Fruit fly (Drosophila melanogaster) whole organism, prepupa: ENCODE results near the gene boil.

ENCODE experiments used
- CG10631 ChIP-seq: fragments of 200-800 bp; sonication (Bioruptor generic); optimal IDR thresholded peaks from 2 replicates; lab custom pipeline; 2016; ENCODE audit warnings: missing biosample characterization, missing genetic modification characterization
- CG11294 ChIP-seq: fragments of 200-800 bp; sonication (Bioruptor generic); IDR thresholded peaks from 2 replicates; pipeline ENCODE4 v1.3.6; 2022; ENCODE audit warnings: missing biosample characterization, missing genetic modification characterization
- CG11762 ChIP-seq: fragments of 200-800 bp; sonication (Bioruptor generic); optimal IDR thresholded peaks from 3 replicates; lab custom pipeline; 2016; ENCODE audit warnings: missing biosample characterization, missing genetic modification characterization; ENCODE audit not compliant: insufficient read depth
- CG11902 ChIP-seq: fragments of 200-800 bp; sonication (Bioruptor generic); optimal IDR thresholded peaks from 3 replicates; lab custom pipeline; 2016; ENCODE audit warnings: missing biosample characterization, missing genetic modification characterization
- CG15336 ChIP-seq: fragments of 200-800 bp; sonication (Bioruptor generic); IDR thresholded peaks from 2 replicates; pipeline ENCODE4 v1.3.6; 2022; ENCODE audit warnings: missing biosample characterization, missing genetic modification characterization
- CG16779 ChIP-seq: fragments of 200-800 bp; sonication (Bioruptor generic); optimal IDR thresholded peaks from 3 replicates; lab custom pipeline; 2017; ENCODE audit warnings: missing biosample characterization, mild to moderate bottlenecking, missing genetic modification characterization
- CG3032 ChIP-seq: fragments of 200-800 bp; optimal IDR thresholded peaks from 2 replicates; lab custom pipeline; 2019; ENCODE audit warnings: missing biosample characterization, mild to moderate bottlenecking, missing genetic modification characterization, moderate library complexity
- CG31627 ChIP-seq: fragments of 200-800 bp; sonication (Bioruptor generic); optimal IDR thresholded peaks from 3 replicates; lab custom pipeline; 2016; ENCODE audit warnings: missing biosample characterization, missing genetic modification characterization
- CG34406 ChIP-seq: fragments of 200-800 bp; sonication (Bioruptor generic); optimal IDR thresholded peaks from 3 replicates; lab custom pipeline; 2016; ENCODE audit warnings: missing biosample characterization, missing genetic modification characterization
- CG3919 ChIP-seq: fragments of 200-800 bp; sonication (Bioruptor generic); optimal IDR thresholded peaks from 3 replicates; lab custom pipeline; 2016; ENCODE audit warnings: missing biosample characterization, missing genetic modification characterization
- CG4318 ChIP-seq: fragments of 200-800 bp; sonication (Bioruptor generic); optimal IDR thresholded peaks from 3 replicates; lab custom pipeline; 2017; ENCODE audit warnings: missing biosample characterization, mild to moderate bottlenecking, missing genetic modification characterization
- CG6163 ChIP-seq: fragments of 200-800 bp; sonication (Bioruptor generic); IDR thresholded peaks from 3 replicates; pipeline ENCODE4 v1.3.6; 2022; ENCODE audit warnings: missing biosample characterization, missing genetic modification characterization
- CG6276 ChIP-seq: fragments of 200-800 bp; sonication (Bioruptor generic); optimal IDR thresholded peaks from 2 replicates; lab custom pipeline; 2017; ENCODE audit warnings: missing biosample characterization, mild to moderate bottlenecking, missing genetic modification characterization
- CG6792 ChIP-seq: fragments of 200-800 bp; sonication (Bioruptor generic); optimal IDR thresholded peaks from 3 replicates; lab custom pipeline; 2016; ENCODE audit warnings: missing biosample characterization, missing genetic modification characterization
- CG6854 ChIP-seq: fragments of 200-800 bp; sonication (Bioruptor generic); optimal IDR thresholded peaks from 2 replicates; lab custom pipeline; 2017; ENCODE audit warnings: missing biosample characterization, mild to moderate bottlenecking, missing genetic modification characterization
- CG7368 ChIP-seq: fragments of 200-800 bp; sonication (Bioruptor generic); optimal IDR thresholded peaks from 3 replicates; lab custom pipeline; 2016; ENCODE audit warnings: missing biosample characterization, missing genetic modification characterization
- CG8119 ChIP-seq: fragments of 200-800 bp; sonication (Bioruptor generic); IDR thresholded peaks from 3 replicates; pipeline ENCODE4 v1.3.6; 2022; ENCODE audit warnings: missing biosample characterization, missing genetic modification characterization
- CG9139 ChIP-seq: fragments of 200-800 bp; sonication (Bioruptor generic); optimal IDR thresholded peaks from 3 replicates; lab custom pipeline; 2017; ENCODE audit warnings: missing biosample characterization, mild to moderate bottlenecking, missing genetic modification characterization
- Eip78C ChIP-seq: fragments of 200-800 bp; sonication (Bioruptor generic); peaks from one replicate; lab custom pipeline; 2016; ENCODE audit warnings: missing biosample characterization, missing genetic modification characterization
- Eip93F ChIP-seq: fragments of 200-800 bp; sonication (Bioruptor generic); optimal IDR thresholded peaks from 2 replicates; lab custom pipeline; 2016; ENCODE audit warnings: missing biosample characterization, mild to moderate bottlenecking, missing genetic modification characterization
- Ets21C ChIP-seq: fragments of 200-800 bp; sonication (Bioruptor generic); optimal IDR thresholded peaks from 3 replicates; lab custom pipeline; 2016; ENCODE audit warnings: missing biosample characterization, missing genetic modification characterization
- Gug ChIP-seq: fragments of 200-800 bp; sonication (Bioruptor generic); IDR thresholded peaks from 2 replicates; pipeline ENCODE4 v1.3.6; 2022; ENCODE audit warnings: missing biosample characterization, missing genetic modification characterization
- Hr38 ChIP-seq: sonication (Bioruptor generic); optimal IDR thresholded peaks from 2 replicates; lab custom pipeline; 2016; ENCODE audit warnings: missing biosample characterization, missing genetic modification characterization
- Hr4 ChIP-seq: fragments of 200-800 bp; sonication (Bioruptor generic); optimal IDR thresholded peaks from 3 replicates; lab custom pipeline; 2016; ENCODE audit warnings: missing biosample characterization, missing genetic modification characterization
- Lpt ChIP-seq: fragments of 200-800 bp; sonication (Bioruptor generic); optimal IDR thresholded peaks from 3 replicates; lab custom pipeline; 2016; ENCODE audit warnings: missing biosample characterization, missing genetic modification characterization
- OdsH ChIP-seq: fragments of 200-800 bp; sonication (Bioruptor generic); optimal IDR thresholded peaks from 3 replicates; lab custom pipeline; 2016; ENCODE audit warnings: missing biosample characterization, missing genetic modification characterization
- Smox ChIP-seq: fragments of 200-800 bp; sonication (Bioruptor generic); optimal IDR thresholded peaks from 3 replicates; lab custom pipeline; 2016; ENCODE audit warnings: missing biosample characterization, missing genetic modification characterization
- Sox102F ChIP-seq: fragments of 200-800 bp; sonication (Bioruptor generic); optimal IDR thresholded peaks from 2 replicates; lab custom pipeline; 2016; ENCODE audit warnings: missing biosample characterization, mild to moderate bottlenecking, missing genetic modification characterization
- Sox14 ChIP-seq: fragments of 200-800 bp; sonication (Bioruptor generic); optimal IDR thresholded peaks from 3 replicates; lab custom pipeline; 2016; ENCODE audit warnings: missing biosample characterization, missing genetic modification characterization
- acj6 ChIP-seq: fragments of 200-800 bp; sonication (Bioruptor generic); optimal IDR thresholded peaks from 3 replicates; lab custom pipeline; 2016; ENCODE audit warnings: missing biosample characterization, missing genetic modification characterization
- cyc ChIP-seq: fragments of 200-800 bp; sonication (Bioruptor generic); optimal IDR thresholded peaks from 3 replicates; lab custom pipeline; 2016; ENCODE audit warnings: missing biosample characterization, missing genetic modification characterization
- dac ChIP-seq: fragments of 200-800 bp; sonication (Bioruptor generic); optimal IDR thresholded peaks from 2 replicates; lab custom pipeline; 2017; ENCODE audit warnings: missing biosample characterization, mild to moderate bottlenecking, missing genetic modification characterization
- dsx ChIP-seq: fragments of 200-800 bp; optimal IDR thresholded peaks from 3 replicates; lab custom pipeline; 2019; ENCODE audit warnings: missing biosample characterization, mild to moderate bottlenecking, missing genetic modification characterization, moderate library complexity; ENCODE audit not compliant: poor library complexity, severe bottlenecking
- esn ChIP-seq: fragments of 200-800 bp; sonication (Bioruptor generic); optimal IDR thresholded peaks from 2 replicates; lab custom pipeline; 2016; ENCODE audit warnings: missing biosample characterization, mild to moderate bottlenecking, missing genetic modification characterization, moderate library complexity
- fd85E ChIP-seq: fragments of 200-800 bp; sonication (Bioruptor generic); optimal IDR thresholded peaks from 3 replicates; lab custom pipeline; 2016; ENCODE audit warnings: missing biosample characterization, missing genetic modification characterization
- net ChIP-seq: fragments of 200-800 bp; sonication (Bioruptor generic); optimal IDR thresholded peaks from 3 replicates; lab custom pipeline; 2016; ENCODE audit warnings: missing biosample characterization, missing genetic modification characterization
- pdm3 ChIP-seq: fragments of 200-800 bp; sonication (Bioruptor generic); optimal IDR thresholded peaks from 3 replicates; lab custom pipeline; 2016; ENCODE audit warnings: missing biosample characterization, missing genetic modification characterization
- salr ChIP-seq, 2 experiments: fragments of 200-800 bp; sonication (Bioruptor generic); optimal IDR thresholded peaks; 3 replicates each; lab custom pipeline; 2016 to 2018; ENCODE audit warnings: missing biosample characterization in 2 of 2, missing genetic modification characterization in 2 of 2, mild to moderate bottlenecking in 1 of 2
- spab ChIP-seq: fragments of 200-800 bp; sonication (Bioruptor generic); optimal IDR thresholded peaks from 2 replicates; lab custom pipeline; 2017; ENCODE audit warnings: missing biosample characterization, mild to moderate bottlenecking, missing genetic modification characterization, missing genetic modification reagents
- ss ChIP-seq, 2 experiments: fragments of 200-800 bp; sonication (Bioruptor generic); optimal IDR thresholded peaks; 2 replicates in 1 of 2; 3 replicates in 1 of 2; lab custom pipeline; 2017 to 2018; ENCODE audit warnings: mild to moderate bottlenecking in 2 of 2, missing biosample characterization in 2 of 2, missing genetic modification characterization in 2 of 2, moderate library complexity in 1 of 2
- topi ChIP-seq: fragments of 200-800 bp; sonication (Bioruptor generic); optimal IDR thresholded peaks from 3 replicates; lab custom pipeline; 2016; ENCODE audit warnings: missing biosample characterization, missing genetic modification characterization
- vri ChIP-seq: fragments of 200-800 bp; sonication (Bioruptor generic); optimal IDR thresholded peaks from 3 replicates; lab custom pipeline; 2016; ENCODE audit warnings: missing biosample characterization, mild to moderate bottlenecking, missing genetic modification characterization

The boil gene

DNA sequence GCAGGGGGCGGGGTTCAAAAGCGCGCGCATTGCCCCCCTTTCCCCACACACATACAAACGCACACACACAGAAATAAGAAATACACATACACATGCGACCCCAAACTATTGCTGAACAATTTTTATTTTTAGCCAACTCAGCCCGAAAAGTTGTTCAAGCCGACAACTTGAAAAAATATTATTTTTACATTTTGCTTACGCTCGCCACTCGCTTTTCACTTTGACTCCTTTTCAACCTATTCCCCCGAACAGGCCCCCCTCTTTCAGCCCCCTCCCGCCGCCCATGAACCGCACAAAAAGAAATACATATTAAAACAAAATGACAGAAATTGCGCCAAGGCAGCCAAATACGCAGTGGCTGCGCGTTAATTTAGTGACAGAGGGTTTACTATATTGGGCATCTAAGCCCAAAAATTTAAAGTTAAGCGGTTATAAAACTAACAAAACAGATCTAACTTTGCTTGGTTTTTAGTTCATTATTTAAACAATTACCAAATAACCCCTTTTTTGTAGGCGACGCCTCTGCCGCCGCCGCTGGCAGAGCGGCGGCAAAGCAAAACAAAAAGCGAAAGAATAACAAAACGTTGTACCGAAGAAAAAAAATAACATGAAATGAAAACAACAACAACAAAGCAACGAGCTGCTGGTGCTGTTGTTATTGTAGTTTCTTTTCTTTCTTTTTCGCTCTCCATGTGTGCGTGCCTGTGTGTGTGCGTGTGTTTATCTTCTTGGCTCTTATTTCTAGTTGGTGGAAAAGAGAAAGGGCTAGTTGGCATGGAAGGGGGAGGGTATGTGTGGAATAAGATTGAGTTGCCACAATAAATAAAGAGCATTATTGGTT lies 34.7 kb downstream of the boil start (continued):
- TF ChIP-seq cyc (GFP tag; lab: Kevin White, UChicago), result peak; percentile 100
- peak; percentile 100 for TF ChIP-seq CG8119 (GFP tag; lab: Robert Waterston, UW)
- peak; percentile 100 for TF ChIP-seq acj6 (GFP tag; lab: Kevin White, UChicago)
- peak; percentile 100 for TF ChIP-seq CG31627
- peak; percentile 100 for TF ChIP-seq CG15336 (GFP tag; lab: Robert Waterston, UW)
- peak; percentile 100 for TF ChIP-seq CG6163 (GFP tag; lab: Robert Waterston, UW)
- TF ChIP-seq esn (GFP tag; lab: Kevin White, UChicago), result peak; percentile 100
- peak; percentile 100 for TF ChIP-seq CG6276 (GFP tag; lab: Kevin White, UChicago)
- TF ChIP-seq vri (GFP tag; lab: Kevin White, UChicago), result peak; percentile 100
- peak; percentile 100 for TF ChIP-seq CG11902 (GFP tag; lab: Kevin White, UChicago)
- TF ChIP-seq CG6792 (GFP tag; lab: Kevin White, UChicago), result peak; percentile 100
- TF ChIP-seq CG3919 (GFP tag; lab: Kevin White, UChicago), result peak; percentile 100
- peak; percentile 100 for TF ChIP-seq OdsH (GFP tag; lab: Kevin White, UChicago)
- TF ChIP-seq CG3032 (tag; lab: Kevin White, UChicago), result peak; percentile 100
- peak; percentile 100 for TF ChIP-seq pdm3 (GFP tag; lab: Kevin White, UChicago)
- TF ChIP-seq ss (GFP tag; optimal IDR thresholded peaks at IDR 0.05; lab: Kevin White, UChicago), result peak; percentile 100
- peak; percentile 100 for TF ChIP-seq CG10631 (GFP tag; lab: Kevin White, UChicago)
- TF ChIP-seq, all 60 proteins: peak for 60

DNA sequence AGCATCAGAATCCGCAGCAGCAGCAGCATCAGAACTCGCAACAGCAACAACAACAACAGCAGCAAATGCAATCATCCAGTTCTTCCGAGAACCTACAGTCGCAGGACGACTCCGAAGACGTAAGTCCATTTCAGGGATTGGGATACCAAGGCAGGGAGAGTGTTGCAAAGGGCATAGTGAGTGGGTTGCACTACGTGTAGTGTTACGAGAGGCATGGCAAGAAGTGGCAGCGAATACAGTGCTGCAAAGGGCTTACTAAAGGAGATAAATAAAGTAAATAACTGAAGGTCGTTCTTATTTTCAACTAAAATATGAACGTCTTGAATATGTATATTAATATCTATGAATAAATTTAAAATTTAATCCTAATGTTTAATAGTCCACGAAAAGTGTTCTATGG lies 35.6 kb downstream of the boil start:
- TF ChIP-seq Lpt (GFP tag; lab: Kevin White, UChicago) (no peak), cyc (GFP tag; lab: Kevin White, UChicago) (no peak), CG4318 (GFP tag; lab: Kevin White, UChicago) (no peak), CG15336 (GFP tag; lab: Robert Waterston, UW) (no peak), Ets21C (no peak), CG3919 (GFP tag; lab: Kevin White, UChicago) (no peak), CG11762 (no peak), topi (no peak), CG6792 (GFP tag; lab: Kevin White, UChicago) (no peak), CG34406 (no peak), CG16779 (tag; lab: Kevin White, UChicago) (no peak), CG11902 (GFP tag; lab: Kevin White, UChicago) (no peak), acj6 (GFP tag; lab: Kevin White, UChicago) (no peak), Gug (GFP tag; lab: Robert Waterston, UW) (no peak)

DNA sequence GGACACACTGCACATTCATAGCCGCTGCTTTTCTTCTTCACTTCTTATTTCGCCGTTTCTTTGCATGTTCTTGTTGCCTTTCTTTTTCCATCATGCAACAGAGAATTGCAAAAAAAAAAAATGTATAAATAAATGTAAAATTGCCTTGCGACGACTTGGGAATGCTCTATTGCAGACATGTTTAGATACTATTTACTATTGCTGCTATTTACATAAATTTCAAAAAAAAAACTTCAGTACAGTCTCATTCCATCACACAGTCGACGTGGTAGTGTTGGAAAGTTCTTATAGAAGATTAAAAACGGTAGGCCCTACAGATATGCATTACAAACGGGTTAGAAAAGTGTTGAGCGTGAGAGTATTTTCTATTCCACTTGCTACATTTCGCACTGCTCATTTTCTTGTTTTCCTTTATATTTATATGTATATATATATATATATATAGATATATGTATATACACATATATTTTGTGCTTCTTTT lies 36.3 kb downstream of the boil start:
- TF ChIP-seq dac, result peak; percentile 69
- TF ChIP-seq CG11294 (GFP tag; lab: Robert Waterston, UW), result peak; percentile 20; the same call in 1 of the 2 replicates
- peak; percentile 79 for TF ChIP-seq CG6792 (GFP tag; lab: Kevin White, UChicago)
- TF ChIP-seq CG3919 (GFP tag; lab: Kevin White, UChicago), result peak; percentile 65
- peak; percentile 73 for TF ChIP-seq Hr4 (GFP tag; lab: Kevin White, UChicago)
- TF ChIP-seq salr (GFP tag; optimal IDR thresholded peaks at IDR 0.05; lab: Kevin White, UChicago), result peak; percentile 51 to 87
- peak; percentile 83 for TF ChIP-seq CG6163 (GFP tag; lab: Robert Waterston, UW)
- peak; percentile 78 for TF ChIP-seq dsx (GFP tag; lab: Kevin White, UChicago)
- TF ChIP-seq Eip93F (GFP tag; lab: Kevin White, UChicago), result peak; percentile 49
- peak; percentile 94 to 96 for TF ChIP-seq ss (GFP tag; optimal IDR thresholded peaks at IDR 0.05; lab: Kevin White, UChicago)
- TF ChIP-seq CG9139 (GFP tag; lab: Kevin White, UChicago), result peak; percentile 94
- no peak for TF ChIP-seq Hr38
- peak; percentile 81 for TF ChIP-seq pdm3 (GFP tag; lab: Kevin White, UChicago)
- peak; percentile 58 for TF ChIP-seq Ets21C
- TF ChIP-seq cyc (GFP tag; lab: Kevin White, UChicago), result peak; percentile 64
- TF ChIP-seq spab (GFP tag; lab: Kevin White, UChicago), result peak; percentile 80
- TF ChIP-seq CG15336 (GFP tag; lab: Robert Waterston, UW), result peak; percentile 83
- TF ChIP-seq CG6276 (GFP tag; lab: Kevin White, UChicago), result peak; percentile 87
- TF ChIP-seq CG10631 (GFP tag; lab: Kevin White, UChicago), result peak; percentile 70
- TF ChIP-seq CG6854, result peak; percentile 72
- peak; percentile 83 for TF ChIP-seq Sox14 (GFP tag; lab: Kevin White, UChicago)
- TF ChIP-seq Smox (GFP tag; lab: Kevin White, UChicago), result peak; percentile 74
- TF ChIP-seq net (GFP tag; lab: Kevin White, UChicago), result peak; percentile 73
- TF ChIP-seq fd85E, result no peak
- peak; percentile 36 for TF ChIP-seq vri (GFP tag; lab: Kevin White, UChicago)
- TF ChIP-seq CG31627, result peak; percentile 66
- peak; percentile 64 for TF ChIP-seq CG11762
- TF ChIP-seq Eip78C, result peak; percentile 89
- peak; percentile 81 for TF ChIP-seq topi
- peak; percentile 82 for TF ChIP-seq Lpt (GFP tag; lab: Kevin White, UChicago)
- TF ChIP-seq CG7368 (GFP tag; lab: Kevin White, UChicago), result peak; percentile 43
- peak; percentile 67 for TF ChIP-seq Sox102F (GFP tag; lab: Kevin White, UChicago)
